Fruit fly (Drosophila melanogaster) whole organism, embryonic: ENCODE results near the gene CAH16.

Experiments
- ATbp ChIP-seq: fragments of 200-800 bp; sonication (Bioruptor generic); optimal IDR thresholded peaks from 2 replicates; lab custom pipeline; 2017; ENCODE audit warnings: missing biosample characterization, mild to moderate bottlenecking, missing genetic modification characterization, missing genetic modification reagents
- Ada2b ChIP-seq: fragments of 200-800 bp; sonication (Bioruptor generic); IDR thresholded peaks from 2 replicates; pipeline ENCODE4 v1.3.6; 2022; ENCODE audit warnings: missing biosample characterization, missing genetic modification characterization
- Atf-2 ChIP-seq: fragments of 200-800 bp; sonication (Bioruptor generic); optimal IDR thresholded peaks from 2 replicates; lab custom pipeline; 2016; ENCODE audit warnings: missing biosample characterization, missing genetic modification characterization
- C15 ChIP-seq: fragments of 200-800 bp; sonication (Bioruptor generic); IDR thresholded peaks from 3 replicates; pipeline ENCODE4 v1.3.6; 2022; ENCODE audit warnings: missing biosample characterization, missing genetic modification characterization
- CG11398 ChIP-seq: fragments of 200-800 bp; sonication (Bioruptor generic); optimal IDR thresholded peaks from 2 replicates; lab custom pipeline; 2016; ENCODE audit warnings: missing biosample characterization, missing genetic modification characterization
- CG11696 ChIP-seq: fragments of 200-800 bp; sonication (Bioruptor generic); IDR thresholded peaks from 2 replicates; pipeline ENCODE4 v1.3.6; 2022; ENCODE audit warnings: missing biosample characterization, missing genetic modification characterization
- CG12299 ChIP-seq: fragments of 200-800 bp; sonication (Bioruptor generic); optimal IDR thresholded peaks from 2 replicates; lab custom pipeline; 2018; ENCODE audit warnings: missing biosample characterization, mild to moderate bottlenecking, missing genetic modification characterization
- CG1233 ChIP-seq: fragments of 200-800 bp; sonication (Bioruptor generic); optimal IDR thresholded peaks from 4 replicates; lab custom pipeline; 2018; ENCODE audit warnings: missing biosample characterization, mild to moderate bottlenecking, missing genetic modification characterization
- CG1529 ChIP-seq: fragments of 200-800 bp; sonication (Bioruptor generic); optimal IDR thresholded peaks from 3 replicates; lab custom pipeline; 2018; ENCODE audit warnings: missing biosample characterization, missing genetic modification characterization
- CG15514 ChIP-seq: fragments of 200-800 bp; sonication (Bioruptor generic); optimal IDR thresholded peaks from 3 replicates; lab custom pipeline; 2017; ENCODE audit warnings: missing biosample characterization, missing genetic modification characterization, mild to moderate bottlenecking, moderate library complexity, missing genetic modification reagents
- CG16815 ChIP-seq: fragments of 200-800 bp; sonication (Bioruptor generic); optimal IDR thresholded peaks from 3 replicates; lab custom pipeline; 2017; ENCODE audit warnings: missing biosample characterization, mild to moderate bottlenecking, missing genetic modification characterization
- CG16863 ChIP-seq: fragments of 200-800 bp; sonication (Bioruptor generic); optimal IDR thresholded peaks from 3 replicates; lab custom pipeline; 2016; ENCODE audit warnings: missing biosample characterization, missing genetic modification characterization
- CG1832 ChIP-seq: fragments of 200-800 bp; sonication (Bioruptor generic); optimal IDR thresholded peaks from 2 replicates; lab custom pipeline; 2017; ENCODE audit warnings: missing biosample characterization, mild to moderate bottlenecking, missing genetic modification characterization, inconsistent platforms
- CG30403 ChIP-seq: fragments of 200-800 bp; sonication (Bioruptor generic); optimal IDR thresholded peaks from 3 replicates; lab custom pipeline; 2016; ENCODE audit warnings: missing biosample characterization, missing genetic modification characterization
- CG32772 ChIP-seq: fragments of 200-800 bp; sonication (Bioruptor generic); IDR thresholded peaks from 2 replicates; pipeline ENCODE4 v1.3.6; 2022; ENCODE audit warnings: missing biosample characterization, missing genetic modification characterization
- CG34224 ChIP-seq: fragments of 200-800 bp; sonication (Bioruptor generic); IDR thresholded peaks from 3 replicates; pipeline ENCODE4 v1.3.6; 2022; ENCODE audit warnings: missing biosample characterization, missing genetic modification characterization; ENCODE audit not compliant: partially characterized antibody
- CG34376 ChIP-seq: fragments of 200-800 bp; sonication (Bioruptor generic); optimal IDR thresholded peaks from 2 replicates; lab custom pipeline; 2018; ENCODE audit warnings: missing biosample characterization, mild to moderate bottlenecking, missing genetic modification characterization
- CG5180 ChIP-seq: fragments of 200-800 bp; sonication (Bioruptor generic); optimal IDR thresholded peaks from 3 replicates; lab custom pipeline; 2017; ENCODE audit warnings: missing biosample characterization, missing genetic modification characterization, mild to moderate bottlenecking, moderate library complexity, missing genetic modification reagents
- CG7987 ChIP-seq: fragments of 200-800 bp; sonication (Bioruptor generic); optimal IDR thresholded peaks from 2 replicates; lab custom pipeline; 2018; ENCODE audit warnings: missing biosample characterization, mild to moderate bottlenecking, missing genetic modification characterization, moderate library complexity
- CG8765 ChIP-seq: fragments of 200-800 bp; sonication (Bioruptor generic); IDR thresholded peaks from 2 replicates; pipeline ENCODE4 v1.3.6; 2022; ENCODE audit warnings: missing biosample characterization, missing genetic modification characterization
- CG8924 ChIP-seq: fragments of 200-800 bp; optimal IDR thresholded peaks from 3 replicates; lab custom pipeline; 2019; ENCODE audit warnings: missing biosample characterization, mild to moderate bottlenecking, missing genetic modification characterization, moderate library complexity
- CrebB ChIP-seq: fragments of 200-800 bp; sonication (Bioruptor generic); optimal IDR thresholded peaks from 3 replicates; lab custom pipeline; 2018; ENCODE audit warnings: missing biosample characterization, mild to moderate bottlenecking, missing genetic modification characterization
- D19A ChIP-seq: fragments of 200-800 bp; optimal IDR thresholded peaks from 3 replicates; lab custom pipeline; 2019; ENCODE audit warnings: missing biosample characterization, mild to moderate bottlenecking, missing genetic modification characterization, moderate library complexity
- Dad ChIP-seq: fragments of 200-800 bp; sonication (Bioruptor generic); optimal IDR thresholded peaks from 3 replicates; lab custom pipeline; 2016; ENCODE audit warnings: missing biosample characterization, missing genetic modification characterization
- Doc2 ChIP-seq: fragments of 200-800 bp; sonication (Bioruptor generic); IDR thresholded peaks from 2 replicates; pipeline ENCODE4 v1.3.6; 2022; ENCODE audit warnings: missing biosample characterization, missing genetic modification characterization
- Dref ChIP-seq: fragments of 200-800 bp; sonication (Bioruptor generic); IDR thresholded peaks from 2 replicates; pipeline ENCODE4 v1.3.6; 2022; ENCODE audit warnings: missing biosample characterization, missing genetic modification characterization
- E2f1 ChIP-seq: fragments of 200-800 bp; sonication (Bioruptor generic); IDR thresholded peaks from 2 replicates; pipeline ENCODE4 v1.3.6; 2022; ENCODE audit warnings: missing biosample characterization, missing genetic modification characterization
- Ets97D ChIP-seq: fragments of 200-800 bp; sonication (Bioruptor generic); optimal IDR thresholded peaks from 3 replicates; lab custom pipeline; 2016; ENCODE audit warnings: missing biosample characterization, missing genetic modification characterization
- Hr39 ChIP-seq: fragments of >200 bp; optimal IDR thresholded peaks from 2 replicates; lab custom pipeline; 2017
- Med ChIP-seq: fragments of 200-800 bp; sonication (Bioruptor generic); peaks from one replicate; lab custom pipeline; 2016; ENCODE audit warnings: missing biosample characterization, missing genetic modification characterization, mild to moderate bottlenecking, inconsistent platforms, moderate library complexity
- Nf-YB ChIP-seq: fragments of 200-800 bp; sonication (Bioruptor generic); optimal IDR thresholded peaks from 3 replicates; lab custom pipeline; 2019; ENCODE audit warnings: missing biosample characterization, mild to moderate bottlenecking, missing genetic modification characterization, moderate library complexity
- NfI ChIP-seq: fragments of 200-800 bp; sonication (Bioruptor generic); optimal IDR thresholded peaks from 3 replicates; lab custom pipeline; 2018; ENCODE audit warnings: missing biosample characterization, mild to moderate bottlenecking, missing genetic modification characterization, moderate library complexity
- Opbp ChIP-seq: fragments of 200-800 bp; sonication (Bioruptor generic); IDR thresholded peaks from 3 replicates; pipeline ENCODE4 v1.3.6; 2022; ENCODE audit warnings: missing biosample characterization, missing genetic modification characterization; ENCODE audit not compliant: partially characterized antibody
- Rfx ChIP-seq: fragments of 200-800 bp; sonication (Bioruptor generic); IDR thresholded peaks from 2 replicates; pipeline ENCODE4 v1.3.6; 2022; ENCODE audit warnings: missing biosample characterization, missing genetic modification characterization
- Sry-β ChIP-seq: fragments of 200-800 bp; sonication (Bioruptor generic); optimal IDR thresholded peaks from 2 replicates; lab custom pipeline; 2018; ENCODE audit warnings: missing biosample characterization, mild to moderate bottlenecking, missing genetic modification characterization, moderate library complexity
- Trl ChIP-seq, 3 experiments: fragments of >200 bp in 2 of 3; fragments of 200-800 bp in 1 of 3; sonication (Bioruptor generic) in 1 of 3; optimal IDR thresholded peaks; 2 replicates in 1 of 3; 3 replicates in 2 of 3; lab custom pipeline; 2016 to 2017; ENCODE audit warnings: missing biosample characterization in 1 of 3, missing genetic modification characterization in 1 of 3
- Usf ChIP-seq: fragments of 200-800 bp; sonication (Bioruptor generic); optimal IDR thresholded peaks from 2 replicates; lab custom pipeline; 2017; ENCODE audit warnings: missing genotype, missing biosample characterization, missing genetic modification characterization
- btn ChIP-seq: fragments of 200-800 bp; sonication (Bioruptor generic); optimal IDR thresholded peaks from 2 replicates; lab custom pipeline; 2016; ENCODE audit warnings: missing biosample characterization, missing genetic modification characterization
- cas ChIP-seq: fragments of 200-800 bp; sonication (Bioruptor generic); IDR thresholded peaks from 2 replicates; pipeline ENCODE4 v1.3.6; 2022; ENCODE audit warnings: missing biosample characterization, missing genetic modification characterization
- crc ChIP-seq: fragments of 200-800 bp; sonication (Bioruptor generic); optimal IDR thresholded peaks from 2 replicates; lab custom pipeline; 2016; ENCODE audit warnings: missing biosample characterization, missing genetic modification characterization
- dan ChIP-seq: fragments of 200-800 bp; sonication (Bioruptor generic); IDR thresholded peaks from 2 replicates; pipeline ENCODE4 v1.3.6; 2022; ENCODE audit warnings: missing biosample characterization, missing genetic modification characterization
- fd3F ChIP-seq: fragments of 200-800 bp; sonication (Bioruptor generic); optimal IDR thresholded peaks from 2 replicates; lab custom pipeline; 2018; ENCODE audit warnings: missing biosample characterization, mild to moderate bottlenecking, missing genetic modification characterization, moderate library complexity
- gcm2 ChIP-seq: fragments of 200-800 bp; sonication (Bioruptor generic); optimal IDR thresholded peaks from 2 replicates; lab custom pipeline; 2016; ENCODE audit warnings: missing biosample characterization, missing genetic modification characterization
- luna ChIP-seq: fragments of 200-800 bp; sonication (Bioruptor generic); optimal IDR thresholded peaks from 2 replicates; lab custom pipeline; 2016; ENCODE audit warnings: missing biosample characterization, missing genetic modification characterization
- otp ChIP-seq: fragments of 200-800 bp; sonication (Bioruptor generic); IDR thresholded peaks from 3 replicates; pipeline ENCODE4, ENCODE4 v1.3.6; 2022; ENCODE audit warnings: missing biosample characterization, missing genetic modification characterization
- pho ChIP-seq: fragments of 200-800 bp; sonication (Bioruptor generic); optimal IDR thresholded peaks from 2 replicates; lab custom pipeline; 2016; ENCODE audit warnings: missing biosample characterization, missing genetic modification characterization
- pnt ChIP-seq: fragments of 200-800 bp; sonication (Bioruptor generic); optimal IDR thresholded peaks from 3 replicates; lab custom pipeline; 2016; ENCODE audit warnings: missing biosample characterization, missing genetic modification characterization
- slou ChIP-seq: fragments of 200-800 bp; sonication (Bioruptor generic); optimal IDR thresholded peaks from 3 replicates; lab custom pipeline; 2016; ENCODE audit warnings: missing biosample characterization, missing genetic modification characterization
- so ChIP-seq: fragments of 200-800 bp; sonication (Bioruptor generic); IDR thresholded peaks from 3 replicates; pipeline ENCODE4 v1.3.6; 2022; ENCODE audit warnings: missing biosample characterization, missing genetic modification characterization
- yki ChIP-seq: fragments of >200 bp; optimal IDR thresholded peaks from 3 replicates; lab custom pipeline; 2018

CAH16 gene

DNA sequence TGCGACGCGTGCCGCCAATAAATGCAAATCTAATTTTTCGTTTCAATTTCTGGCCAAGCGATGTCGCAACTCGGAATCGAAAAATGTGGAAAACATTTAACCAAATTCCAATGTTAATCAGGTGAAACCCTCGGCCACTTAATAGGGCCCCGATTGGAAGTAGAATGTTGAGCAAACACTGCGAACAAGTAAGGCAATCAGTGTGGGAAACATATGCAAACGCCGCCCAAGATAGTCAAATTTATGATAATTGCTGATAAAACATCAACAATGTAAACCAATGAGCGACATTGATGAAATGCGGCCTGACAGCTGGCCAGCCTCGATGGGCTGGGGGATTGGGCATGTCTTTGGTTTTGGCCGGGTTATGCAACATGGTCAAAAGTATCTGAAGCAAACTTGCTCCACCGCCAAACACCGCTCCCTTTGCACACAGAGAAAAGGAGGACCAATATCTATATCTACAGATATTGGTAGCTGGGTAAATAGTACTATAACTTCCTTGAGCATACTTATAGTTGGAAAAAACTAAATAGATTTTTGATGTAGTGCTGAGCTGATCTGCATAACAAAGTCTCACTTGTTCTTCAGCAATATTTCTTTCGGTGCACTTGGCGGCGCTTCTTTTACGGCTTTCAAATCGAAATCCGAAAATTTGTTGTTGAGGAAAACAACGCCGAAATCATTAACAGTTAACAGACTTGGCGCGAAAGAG, 12.6 kb upstream of the CAH16 start (continued):
- peak; percentile 70 for TF ChIP-seq pnt (GFP tag; lab: Kevin White, UChicago)
- TF ChIP-seq CG16863 (GFP tag; lab: Kevin White, UChicago), result peak; percentile 70
- no peak for TF ChIP-seq C15 (GFP tag; lab: Robert Waterston, UW)
- TF ChIP-seq Atf-2, result peak; percentile 14
- no peak for TF ChIP-seq dan (GFP tag; lab: Robert Waterston, UW)
- peak; percentile 65 for TF ChIP-seq CG1529 (GFP tag; lab: Kevin White, UChicago)
- no peak for TF ChIP-seq Opbp
- TF ChIP-seq luna, result no peak
- TF ChIP-seq CG11398 (GFP tag; lab: Kevin White, UChicago), result peak; percentile 58
- TF ChIP-seq Usf, result no peak
- peak; percentile 46 for TF ChIP-seq NfI (GFP tag; lab: Kevin White, UChicago)
- TF ChIP-seq yki (lab: Kevin White, UChicago), result no peak
- TF ChIP-seq CG34376 (GFP tag; lab: Kevin White, UChicago), result no peak
- no peak for TF ChIP-seq Trl (optimal IDR thresholded peaks at IDR 0.05; lab: Kevin White, UChicago)
- peak; percentile 49 for TF ChIP-seq Trl (GFP tag; optimal IDR thresholded peaks at IDR 0.05; lab: Kevin White, UChicago)
- peak; percentile 14 for TF ChIP-seq CG7987 (GFP tag; lab: Kevin White, UChicago)
- peak; percentile 64 for TF ChIP-seq CG5180 (GFP tag; lab: Kevin White, UChicago)
- TF ChIP-seq Nf-YB, result peak; percentile 39
- TF ChIP-seq Hr39, result no peak
- TF ChIP-seq crc (GFP tag; lab: Kevin White, UChicago), result peak; percentile 17
- TF ChIP-seq Ets97D (GFP tag; lab: Kevin White, UChicago), result no peak
- TF ChIP-seq CG1233 (GFP tag; lab: Kevin White, UChicago), result peak; percentile 65
- peak; percentile 40 for TF ChIP-seq CG12299 (tag; lab: Kevin White, UChicago)
- TF ChIP-seq D19A (tag; lab: Kevin White, UChicago), result peak; percentile 72
- no peak for TF ChIP-seq cas
- no peak for TF ChIP-seq pho (GFP tag; lab: Kevin White, UChicago)
- TF ChIP-seq E2f1 (GFP tag; lab: Robert Waterston, UW), result peak; percentile 80
- TF ChIP-seq Med (GFP tag; lab: Kevin White, UChicago), result peak; percentile 95
- peak; percentile 51 for TF ChIP-seq Dad (GFP tag; lab: Kevin White, UChicago)
- no peak for TF ChIP-seq CG1832 (GFP tag; lab: Kevin White, UChicago)
- TF ChIP-seq CG34224 (GFP tag; lab: Robert Waterston, UW), result no peak
- TF ChIP-seq btn (GFP tag; lab: Kevin White, UChicago), result peak; percentile 66
- TF ChIP-seq CG8765 (GFP tag; lab: Robert Waterston, UW), result no peak
- TF ChIP-seq ATbp, result peak; percentile 65
- 0 out of 2 replicates have a peak, but pooled peaks have one; percentile 31 for TF ChIP-seq CG11696 (GFP tag; lab: Robert Waterston, UW)
- TF ChIP-seq Ada2b (GFP tag; lab: Robert Waterston, UW), result peak; percentile 70
- TF ChIP-seq otp (GFP tag; lab: Robert Waterston, UW), result peak; percentile 63; the same call in 2 of the 3 replicates
- peak; percentile 5 for TF ChIP-seq Sry-β (GFP tag; lab: Kevin White, UChicago)
- no peak for TF ChIP-seq CG16815 (GFP tag; lab: Kevin White, UChicago)
- TF ChIP-seq slou, result no peak
- peak; percentile 83 for TF ChIP-seq CG8924 (tag; lab: Kevin White, UChicago)
- TF ChIP-seq Rfx, result peak; percentile 67
- TF ChIP-seq CG15514 (GFP tag; lab: Kevin White, UChicago), result peak; percentile 33
- no peak for TF ChIP-seq gcm2 (GFP tag; lab: Kevin White, UChicago)
- peak; percentile 64; the same call in 1 of the 3 replicates for TF ChIP-seq so (GFP tag; lab: Robert Waterston, UW)
- TF ChIP-seq CG32772 (GFP tag; lab: Robert Waterston, UW), result peak; percentile 75
- TF ChIP-seq Doc2 (GFP tag; lab: Robert Waterston, UW), result no peak
- peak; percentile 48 for TF ChIP-seq fd3F (GFP tag; lab: Kevin White, UChicago)
- TF ChIP-seq CrebB, result peak; percentile 19
- no peak for TF ChIP-seq Dref (GFP tag; lab: Robert Waterston, UW)
- TF ChIP-seq CG30403 (GFP tag; lab: Kevin White, UChicago), result peak; percentile 74
